Fruit fly (Drosophila melanogaster) whole organism: ENCODE results near the gene Hsp110.

Source experiments
- Dll ChIP-seq: fragments of >200 bp; optimal IDR thresholded peaks from 2 replicates; lab custom pipeline; 2017
- pan ChIP-seq: fragments of >200 bp; optimal IDR thresholded peaks from 2 replicates; lab custom pipeline; 2017

DNA sequence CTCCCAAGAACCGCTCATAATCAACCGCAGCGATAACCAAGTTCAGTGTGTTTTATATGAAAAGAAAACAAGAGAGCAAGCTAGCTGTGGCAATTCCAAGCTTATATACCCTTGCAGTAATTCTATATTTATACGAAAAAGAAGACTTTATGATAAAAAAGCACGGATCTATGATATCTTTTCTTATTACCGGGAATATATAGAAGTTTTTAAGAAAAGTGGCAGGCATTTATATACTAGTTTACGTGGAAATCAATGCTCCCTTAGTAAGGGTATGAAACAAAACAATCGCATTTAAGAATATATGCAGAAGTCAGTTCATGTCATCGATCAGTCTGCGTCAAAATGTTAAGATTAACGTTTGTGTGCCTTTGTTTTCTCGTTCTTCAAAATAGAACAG is 46.5 kb downstream of the Hsp110 start, which contains the start of gene CG8100:
- TF ChIP-seq pan (lab: Kevin White, UChicago): no peak
- TF ChIP-seq Dll (lab: Kevin White, UChicago): no peak
